Fruit fly (Drosophila melanogaster) whole organism, wandering third instar larva: ENCODE results near the gene LManIV.

Source experiments
- Abd-B ChIP-seq: fragments of >200 bp; optimal IDR thresholded peaks from 2 replicates; lab custom pipeline; 2017; ENCODE audit warnings: missing biosample characterization, missing genetic modification characterization
- CG9705 ChIP-seq: fragments of 200-800 bp; sonication (Bioruptor generic); optimal IDR thresholded peaks from 2 replicates; lab custom pipeline; 2018; ENCODE audit warnings: missing biosample characterization, mild to moderate bottlenecking, missing genetic modification characterization
- GATAd ChIP-seq: sonication (Bioruptor generic); optimal IDR thresholded peaks from 2 replicates; lab custom pipeline; 2016; ENCODE audit warnings: missing biosample characterization, missing genetic modification characterization
- HLH106 ChIP-seq: fragments of 200-800 bp; optimal IDR thresholded peaks from 3 replicates; lab custom pipeline; 2019; ENCODE audit warnings: missing biosample characterization, mild to moderate bottlenecking, missing genetic modification characterization, moderate library complexity
- Hr78 ChIP-seq: fragments of >200 bp; optimal IDR thresholded peaks from 2 replicates; lab custom pipeline; 2017; ENCODE audit warnings: missing biosample characterization, missing genetic modification characterization
- Hr83 ChIP-seq: fragments of 200-300 bp; sonication (Bioruptor generic); optimal IDR thresholded peaks from 2 replicates; lab custom pipeline; 2016; ENCODE audit warnings: missing biosample characterization, mild to moderate bottlenecking, missing genetic modification characterization, moderate library complexity; ENCODE audit not compliant: poor library complexity, severe bottlenecking
- N ChIP-seq: fragments of >200 bp; optimal IDR thresholded peaks from 2 replicates; lab custom pipeline; 2018; ENCODE audit warnings: missing biosample characterization, missing external identifiers, missing genetic modification characterization
- OdsH ChIP-seq: fragments of 200-800 bp; sonication (Bioruptor generic); optimal IDR thresholded peaks from 2 replicates; lab custom pipeline; 2016; ENCODE audit warnings: missing biosample characterization, mild to moderate bottlenecking, missing genetic modification characterization
- br ChIP-seq: fragments of 200-800 bp; sonication (Bioruptor generic); optimal IDR thresholded peaks from 2 replicates; lab custom pipeline; 2016; ENCODE audit warnings: missing biosample characterization, missing genetic modification characterization
- dmrt93B ChIP-seq: fragments of 200-800 bp; sonication (Bioruptor generic); optimal IDR thresholded peaks from 2 replicates; lab custom pipeline; 2018; ENCODE audit warnings: missing biosample characterization, mild to moderate bottlenecking, missing genetic modification characterization
- ey ChIP-seq: fragments of 200-800 bp; sonication (Bioruptor generic); optimal IDR thresholded peaks from 2 replicates; lab custom pipeline; 2016; ENCODE audit warnings: missing biosample characterization, missing genetic modification characterization
- h ChIP-seq: fragments of 200-800 bp; sonication (Bioruptor generic); optimal IDR thresholded peaks from 3 replicates; lab custom pipeline; 2016; ENCODE audit warnings: missing biosample characterization, mild to moderate bottlenecking, missing genetic modification characterization
- sage ChIP-seq: fragments of 200-800 bp; sonication (Bioruptor generic); optimal IDR thresholded peaks from 2 replicates; lab custom pipeline; 2016; ENCODE audit warnings: missing biosample characterization, mild to moderate bottlenecking, missing genetic modification characterization

- no peak for TF ChIP-seq sage (GFP tag; lab: Kevin White, UChicago)
- no peak for TF ChIP-seq Hr78 (GFP tag; lab: Kevin White, UChicago)
- TF ChIP-seq N = no peak
- TF ChIP-seq Hr83 (GFP tag; lab: Kevin White, UChicago) = no peak
- TF ChIP-seq h (GFP tag; lab: Kevin White, UChicago) = peak; percentile 53
- no peak for TF ChIP-seq dmrt93B (GFP tag; lab: Kevin White, UChicago)
- no peak for TF ChIP-seq br
- no peak for TF ChIP-seq Abd-B (GFP tag; lab: Kevin White, UChicago)
- TF ChIP-seq CG9705 = no peak
- peak; percentile 30 for TF ChIP-seq OdsH (GFP tag; lab: Kevin White, UChicago)
- TF ChIP-seq ey = no peak
- TF ChIP-seq HLH106 (tag; lab: Kevin White, UChicago) = no peak
- no peak for TF ChIP-seq GATAd (GFP tag; lab: Kevin White, UChicago)
Measured at dm6 chr2L:8746350-8746759, 25.8 kb downstream of the LManIV start.
